Worm (Caenorhabditis elegans): Measurements from ENCODE around the gene F15H10.9.

- no peak for TF ChIP-seq lin-14 (GFP tag; optimal IDR thresholded peaks at IDR 0.05)
- TF ChIP-seq blmp-1 (tag; optimal IDR thresholded peaks at IDR 0.05): no peak
- no peak for TF ChIP-seq egl-27 (tag; optimal IDR thresholded peaks at IDR 0.05)
- TF ChIP-seq pag-3 (tag; optimal IDR thresholded peaks at IDR 0.05; ENCODE audit: borderline replicate concordance, insufficient read depth): no peak
- no peak for TF ChIP-seq ets-5 (GFP tag; IDR thresholded peaks at IDR 0.05)
- no peak for TF ChIP-seq lin-35 (GFP tag; optimal IDR thresholded peaks at IDR 0.05)
- no peak for TF ChIP-seq unc-98 (GFP tag; IDR thresholded peaks at IDR 0.05)
- no peak for TF ChIP-seq nhr-85 (tag)
- TF ChIP-seq nhr-77 (tag; optimal IDR thresholded peaks at IDR 0.05): no peak
These were observed 11.7 kb downstream of the F15H10.9 start, which contains the start of gene F15H10.8 for ce11 chrV:10402804-10403203.
